Fruit fly (Drosophila melanogaster) whole organism, embryonic: ENCODE data around the gene mRpL12.

Experiments
- ATbp ChIP-seq: fragments of 200-800 bp; sonication (Bioruptor generic); optimal IDR thresholded peaks from 2 replicates; lab custom pipeline; 2017; ENCODE audit warnings: missing biosample characterization, mild to moderate bottlenecking, missing genetic modification characterization, missing genetic modification reagents
- Atf3 ChIP-seq: fragments of 200-800 bp; sonication (Bioruptor generic); optimal IDR thresholded peaks from 3 replicates; lab custom pipeline; 2016; ENCODE audit warnings: missing biosample characterization, missing genetic modification characterization
- CG10979 ChIP-seq: fragments of 200-800 bp; sonication (Bioruptor generic); optimal IDR thresholded peaks from 2 replicates; lab custom pipeline; 2018; ENCODE audit warnings: missing biosample characterization, mild to moderate bottlenecking, missing genetic modification characterization, moderate library complexity
- CG12769 ChIP-seq: fragments of 200-800 bp; sonication (Bioruptor generic); optimal IDR thresholded peaks from 2 replicates; lab custom pipeline; 2019; ENCODE audit warnings: missing biosample characterization, mild to moderate bottlenecking, missing genetic modification characterization, moderate library complexity
- CG13123 ChIP-seq: fragments of 200-800 bp; sonication (Bioruptor generic); optimal IDR thresholded peaks from 2 replicates; lab custom pipeline; 2016; ENCODE audit warnings: missing biosample characterization, missing genetic modification characterization
- CG13296 ChIP-seq: fragments of 200-800 bp; sonication (Bioruptor generic); optimal IDR thresholded peaks from 3 replicates; lab custom pipeline; 2018; ENCODE audit warnings: missing biosample characterization, mild to moderate bottlenecking, missing genetic modification characterization
- CG13424 ChIP-seq: fragments of 200-800 bp; sonication (Bioruptor generic); optimal IDR thresholded peaks from 2 replicates; lab custom pipeline; 2019; ENCODE audit warnings: missing biosample characterization, mild to moderate bottlenecking, missing genetic modification characterization, moderate library complexity
- CG1529 ChIP-seq: fragments of 200-800 bp; sonication (Bioruptor generic); optimal IDR thresholded peaks from 3 replicates; lab custom pipeline; 2018; ENCODE audit warnings: missing biosample characterization, missing genetic modification characterization
- CG15696 ChIP-seq: fragments of 200-800 bp; sonication (Bioruptor generic); optimal IDR thresholded peaks from 2 replicates; lab custom pipeline; 2019; ENCODE audit warnings: missing biosample characterization, mild to moderate bottlenecking, missing genetic modification characterization, moderate library complexity
- CG17186 ChIP-seq: fragments of 200-800 bp; sonication (Bioruptor generic); optimal IDR thresholded peaks from 3 replicates; lab custom pipeline; 2017; ENCODE audit warnings: missing biosample characterization, missing genetic modification reagents, missing genetic modification characterization
- CG18011 ChIP-seq: fragments of 200-800 bp; sonication (Bioruptor generic); optimal IDR thresholded peaks from 2 replicates; lab custom pipeline; 2017; ENCODE audit warnings: missing biosample characterization, missing genetic modification characterization, mild to moderate bottlenecking, moderate library complexity, missing genotype
- CG4617 ChIP-seq: fragments of 200-800 bp; sonication (Bioruptor generic); optimal IDR thresholded peaks from 3 replicates; lab custom pipeline; 2016; ENCODE audit warnings: missing biosample characterization, missing genetic modification characterization, borderline replicate concordance
- CG5245 ChIP-seq: fragments of 200-800 bp; sonication (Bioruptor generic); optimal IDR thresholded peaks from 3 replicates; lab custom pipeline; 2016; ENCODE audit warnings: missing biosample characterization, missing genetic modification characterization
- CG6765 ChIP-seq: fragments of 200-800 bp; sonication (Bioruptor generic); optimal IDR thresholded peaks from 3 replicates; lab custom pipeline; 2017; ENCODE audit warnings: missing biosample characterization, mild to moderate bottlenecking, missing genetic modification characterization
- CG7839 ChIP-seq: fragments of 200-800 bp; sonication (Bioruptor generic); optimal IDR thresholded peaks from 3 replicates; lab custom pipeline; 2018; ENCODE audit warnings: missing biosample characterization, mild to moderate bottlenecking, missing genetic modification characterization, moderate library complexity
- CG8089 ChIP-seq: fragments of 200-800 bp; sonication (Bioruptor generic); optimal IDR thresholded peaks from 3 replicates; lab custom pipeline; 2016; ENCODE audit warnings: missing biosample characterization, missing genetic modification characterization
- CG8281 ChIP-seq: fragments of 200-800 bp; sonication (Bioruptor generic); optimal IDR thresholded peaks from 2 replicates; lab custom pipeline; 2018; ENCODE audit warnings: missing biosample characterization, mild to moderate bottlenecking, missing genetic modification characterization, moderate library complexity
- CG9609 ChIP-seq: fragments of 200-800 bp; sonication (Bioruptor generic); optimal IDR thresholded peaks from 3 replicates; lab custom pipeline; 2016; ENCODE audit warnings: missing biosample characterization, missing genetic modification characterization
- CG9932 ChIP-seq: fragments of 200-800 bp; sonication (Bioruptor generic); IDR thresholded peaks from 2 replicates; pipeline ENCODE4 v1.3.6; 2022; ENCODE audit warnings: missing biosample characterization, missing genetic modification characterization
- Dad ChIP-seq: fragments of 200-800 bp; sonication (Bioruptor generic); optimal IDR thresholded peaks from 3 replicates; lab custom pipeline; 2016; ENCODE audit warnings: missing biosample characterization, missing genetic modification characterization
- H15 ChIP-seq: fragments of 200-800 bp; sonication (Bioruptor generic); IDR thresholded peaks from 3 replicates; pipeline ENCODE4 v1.3.6; 2022; ENCODE audit warnings: missing biosample characterization, missing genetic modification characterization
- Hmr ChIP-seq: fragments of 200-800 bp; sonication (Bioruptor generic); optimal IDR thresholded peaks from 3 replicates; lab custom pipeline; 2017; ENCODE audit warnings: mild to moderate bottlenecking, missing biosample characterization, missing genetic modification reagents, missing genetic modification characterization
- Lhr ChIP-seq: fragments of 200-800 bp; sonication (Bioruptor generic); optimal IDR thresholded peaks from 3 replicates; lab custom pipeline; 2017; ENCODE audit warnings: mild to moderate bottlenecking, missing biosample characterization, missing genetic modification reagents, missing genetic modification characterization
- Lim3 ChIP-seq: fragments of 200-800 bp; sonication (Bioruptor generic); IDR thresholded peaks from 2 replicates; pipeline ENCODE4 v1.3.6; 2022; ENCODE audit warnings: missing biosample characterization, missing genetic modification characterization
- Max ChIP-seq: fragments of 200-800 bp; sonication (Bioruptor generic); optimal IDR thresholded peaks from 2 replicates; lab custom pipeline; 2016; ENCODE audit warnings: missing biosample characterization, mild to moderate bottlenecking, missing genetic modification characterization
- Neu2 ChIP-seq: fragments of 200-800 bp; sonication (Bioruptor generic); optimal IDR thresholded peaks from 3 replicates; lab custom pipeline; 2016; ENCODE audit warnings: missing biosample characterization, missing genetic modification characterization, borderline replicate concordance
- Nf-YB ChIP-seq: fragments of 200-800 bp; sonication (Bioruptor generic); optimal IDR thresholded peaks from 3 replicates; lab custom pipeline; 2019; ENCODE audit warnings: missing biosample characterization, mild to moderate bottlenecking, missing genetic modification characterization, moderate library complexity
- Nf-YC ChIP-seq: fragments of 200-800 bp; optimal IDR thresholded peaks from 3 replicates; lab custom pipeline; 2019; ENCODE audit warnings: missing biosample characterization, mild to moderate bottlenecking, missing genetic modification characterization, moderate library complexity
- Ravus ChIP-seq: fragments of 200-800 bp; sonication (Bioruptor generic); IDR thresholded peaks from 2 replicates; pipeline ENCODE4 v1.3.6; 2022; ENCODE audit warnings: missing biosample characterization, missing genetic modification characterization
- Rfx ChIP-seq: fragments of 200-800 bp; sonication (Bioruptor generic); IDR thresholded peaks from 2 replicates; pipeline ENCODE4 v1.3.6; 2022; ENCODE audit warnings: missing biosample characterization, missing genetic modification characterization
- ara ChIP-seq: fragments of 200-800 bp; sonication (Bioruptor generic); IDR thresholded peaks from 2 replicates; pipeline ENCODE4 v1.3.6; 2022; ENCODE audit warnings: missing biosample characterization, missing genetic modification characterization
- chm ChIP-seq: fragments of 200-800 bp; sonication (Bioruptor generic); IDR thresholded peaks from 2 replicates; pipeline ENCODE4 v1.3.6; 2022; ENCODE audit warnings: missing biosample characterization, missing genetic modification characterization
- en ChIP-seq: fragments of 200-800 bp; sonication (Bioruptor generic); optimal IDR thresholded peaks from 2 replicates; lab custom pipeline; 2016; ENCODE audit warnings: missing biosample characterization, missing genetic modification characterization
- grau ChIP-seq: fragments of 200-800 bp; optimal IDR thresholded peaks from 3 replicates; lab custom pipeline; 2019; ENCODE audit warnings: missing biosample characterization, mild to moderate bottlenecking, missing genetic modification characterization, moderate library complexity
- ken ChIP-seq: fragments of 200-800 bp; sonication (Bioruptor generic); IDR thresholded peaks from 3 replicates; pipeline ENCODE4 v1.3.6; 2022; ENCODE audit warnings: missing biosample characterization, missing genetic modification characterization
- lbe ChIP-seq: fragments of 200-800 bp; sonication (Bioruptor generic); optimal IDR thresholded peaks from 2 replicates; lab custom pipeline; 2016; ENCODE audit warnings: missing biosample characterization, mild to moderate bottlenecking, missing genetic modification characterization
- luna ChIP-seq: fragments of 200-800 bp; sonication (Bioruptor generic); optimal IDR thresholded peaks from 2 replicates; lab custom pipeline; 2016; ENCODE audit warnings: missing biosample characterization, missing genetic modification characterization
- maf-S ChIP-seq: fragments of 200-800 bp; sonication (Bioruptor generic); optimal IDR thresholded peaks from 2 replicates; lab custom pipeline; 2016; ENCODE audit warnings: missing biosample characterization, missing genetic modification characterization
- mam ChIP-seq: fragments of 200-800 bp; sonication (Bioruptor generic); optimal IDR thresholded peaks from 3 replicates; lab custom pipeline; 2016; ENCODE audit warnings: missing biosample characterization, missing genetic modification characterization
- nerfin-2 ChIP-seq: fragments of 200-800 bp; sonication (Bioruptor generic); IDR thresholded peaks from 2 replicates; pipeline ENCODE4 v1.3.6; 2022; ENCODE audit warnings: missing biosample characterization, missing genetic modification characterization; ENCODE audit not compliant: partially characterized antibody
- pfk ChIP-seq: fragments of 200-800 bp; sonication (Bioruptor generic); optimal IDR thresholded peaks from 2 replicates; lab custom pipeline; 2018; ENCODE audit warnings: missing biosample characterization, mild to moderate bottlenecking, missing genetic modification characterization, moderate library complexity
- rib ChIP-seq: fragments of 200-800 bp; sonication (Bioruptor generic); IDR thresholded peaks from 2 replicates; pipeline ENCODE4 v1.3.6; 2022; ENCODE audit warnings: missing biosample characterization, missing genetic modification characterization
- schlank ChIP-seq: fragments of 200-800 bp; sonication (Bioruptor generic); optimal IDR thresholded peaks from 2 replicates; lab custom pipeline; 2018; ENCODE audit warnings: missing biosample characterization, mild to moderate bottlenecking, missing genetic modification characterization
- sens ChIP-seq: fragments of 200-800 bp; sonication (Bioruptor generic); peaks from one replicate; lab custom pipeline; 2016; ENCODE audit warnings: missing biosample characterization, missing genetic modification characterization
- sr ChIP-seq: fragments of 200-800 bp; sonication (Bioruptor generic); IDR thresholded peaks from 3 replicates; pipeline ENCODE4 v1.3.6; 2022; ENCODE audit warnings: missing biosample characterization, missing genetic modification characterization
- ssp ChIP-seq: fragments of 200-800 bp; sonication (Bioruptor generic); IDR thresholded peaks from 2 replicates; pipeline ENCODE4 v1.3.6; 2022; ENCODE audit warnings: missing biosample characterization, missing genetic modification characterization
- tll ChIP-seq, 2 experiments: fragments of 200-800 bp in 1 of 2; fragments of >200 bp in 1 of 2; sonication (Bioruptor generic) in 1 of 2; optimal IDR thresholded peaks; 2 replicates each; lab custom pipeline; 2017 to 2019; ENCODE audit warnings: missing biosample characterization in 2 of 2, missing genetic modification characterization in 2 of 2, mild to moderate bottlenecking in 1 of 2, moderate library complexity in 1 of 2
- trh ChIP-seq: fragments of 200-800 bp; sonication (Bioruptor generic); optimal IDR thresholded peaks from 2 replicates; lab custom pipeline; 2016; ENCODE audit warnings: missing biosample characterization, missing genetic modification characterization
- vvl ChIP-seq: fragments of 200-800 bp; sonication (Bioruptor generic); IDR thresholded peaks from 2 replicates; pipeline ENCODE4 v1.3.6; 2022; ENCODE audit warnings: missing biosample characterization, missing genetic modification characterization
- wek ChIP-seq: fragments of 200-800 bp; sonication (Bioruptor generic); optimal IDR thresholded peaks from 3 replicates; lab custom pipeline; 2018; ENCODE audit warnings: missing biosample characterization, mild to moderate bottlenecking, missing genetic modification characterization, moderate library complexity

mRpL12 gene

dm6 chr3L:8997686-8998239 lies 41.2 kb downstream of the mRpL12 start, which contains the start of the genes smg and CG5087 (continued):
- peak; percentile 58 for TF ChIP-seq Nf-YC (tag; lab: Kevin White, UChicago)
- no peak for TF ChIP-seq CG7839 (tag; lab: Kevin White, UChicago)
- TF ChIP-seq CG8281 (tag; lab: Kevin White, UChicago), result no peak
- TF ChIP-seq luna (GFP tag; lab: Kevin White, UChicago), result no peak
- TF ChIP-seq wek, result no peak
- no peak for TF ChIP-seq rib
- TF ChIP-seq CG8089 (GFP tag; lab: Kevin White, UChicago), result peak; percentile 49
- no peak for TF ChIP-seq schlank
- TF ChIP-seq H15, result no peak
- TF ChIP-seq CG5245 (GFP tag; lab: Kevin White, UChicago), result no peak
- no peak for TF ChIP-seq Ravus (GFP tag; lab: Robert Waterston, UW)
- TF ChIP-seq Neu2 (GFP tag; lab: Kevin White, UChicago), result no peak
- peak; percentile 72 for TF ChIP-seq Dad (GFP tag; lab: Kevin White, UChicago)
- TF ChIP-seq Atf3 (GFP tag; lab: Kevin White, UChicago), result no peak
- TF ChIP-seq Nf-YB, result peak; percentile 2
- TF ChIP-seq Max, result no peak
- TF ChIP-seq CG13424 (tag; lab: Kevin White, UChicago), result peak; percentile 38
- TF ChIP-seq CG9609, result peak; percentile 13
- TF ChIP-seq en (GFP tag; lab: Kevin White, UChicago), result no peak
- no peak for TF ChIP-seq CG15696 (tag; lab: Kevin White, UChicago)
- TF ChIP-seq sr, result no peak
- TF ChIP-seq tll (GFP tag; optimal IDR thresholded peaks at IDR 0.05; lab: Kevin White, UChicago), result peak in 1 of 2 experiments; percentile 15
- no peak for TF ChIP-seq CG18011
- TF ChIP-seq ara (GFP tag; lab: Robert Waterston, UW), result no peak
- peak; percentile 62 for TF ChIP-seq maf-S
- TF ChIP-seq Lim3, result no peak
- no peak for TF ChIP-seq ATbp (GFP tag; lab: Kevin White, UChicago)
- TF ChIP-seq CG1529 (GFP tag; lab: Kevin White, UChicago), result no peak
- TF ChIP-seq ken (GFP tag; lab: Robert Waterston, UW), result peak; percentile 70
- peak; percentile 77 for TF ChIP-seq Rfx (GFP tag; lab: Robert Waterston, UW)
- 0 out of 2 replicates have a peak, but pooled peaks have one; percentile 14 for TF ChIP-seq ssp (GFP tag; lab: Robert Waterston, UW)
- TF ChIP-seq grau (tag; lab: Kevin White, UChicago), result peak; percentile 23
- TF ChIP-seq pfk, result no peak
- TF ChIP-seq Hmr, result peak; percentile 89
- TF ChIP-seq vvl (GFP tag; lab: Robert Waterston, UW), result peak; percentile 85
- peak; percentile 32 for TF ChIP-seq lbe
- peak; percentile 84 for TF ChIP-seq CG17186 (GFP tag; lab: Kevin White, UChicago)
- TF ChIP-seq CG10979 (tag; lab: Kevin White, UChicago), result no peak
- TF ChIP-seq CG9932 (GFP tag; lab: Robert Waterston, UW), result peak; percentile 80
- TF ChIP-seq CG12769 (tag; lab: Kevin White, UChicago), result peak; percentile 76
- peak; percentile 85 for TF ChIP-seq sens (GFP tag; lab: Kevin White, UChicago)
- no peak for TF ChIP-seq trh (GFP tag; lab: Kevin White, UChicago)
- TF ChIP-seq CG13296 (GFP tag; lab: Kevin White, UChicago), result peak; percentile 48
- no peak for TF ChIP-seq nerfin-2 (GFP tag; lab: Robert Waterston, UW)
- TF ChIP-seq CG6765 (GFP tag; lab: Kevin White, UChicago), result no peak
- peak; percentile 72 for TF ChIP-seq mam (GFP tag; lab: Kevin White, UChicago)
- TF ChIP-seq Lhr (GFP tag; lab: Kevin White, UChicago), result peak; percentile 97
- peak; percentile 98 for TF ChIP-seq CG4617 (GFP tag; lab: Kevin White, UChicago)
- TF ChIP-seq chm, result 0 out of 2 replicates have a peak, but pooled peaks have one; percentile 24
- peak; percentile 1 for TF ChIP-seq CG13123 (GFP tag; lab: Kevin White, UChicago)
